Worm (Caenorhabditis elegans) whole organism, dauer: Measurements from ENCODE around the gene F54D10.9.
"Not testable (repeated sequence)": the region's sequence is repeated elsewhere in the genome, so short reads cannot be mapped to it uniquely, and the experiment has no call there.

Source experiments
- unc-62 ChIP-seq: sonication (generic microtip); optimal IDR thresholded peaks from 2 replicates; lab custom pipeline; 2017; ENCODE audit warnings: missing biosample characterization, missing genetic modification reagents, missing genetic modification characterization

F54D10.9 gene

DNA sequence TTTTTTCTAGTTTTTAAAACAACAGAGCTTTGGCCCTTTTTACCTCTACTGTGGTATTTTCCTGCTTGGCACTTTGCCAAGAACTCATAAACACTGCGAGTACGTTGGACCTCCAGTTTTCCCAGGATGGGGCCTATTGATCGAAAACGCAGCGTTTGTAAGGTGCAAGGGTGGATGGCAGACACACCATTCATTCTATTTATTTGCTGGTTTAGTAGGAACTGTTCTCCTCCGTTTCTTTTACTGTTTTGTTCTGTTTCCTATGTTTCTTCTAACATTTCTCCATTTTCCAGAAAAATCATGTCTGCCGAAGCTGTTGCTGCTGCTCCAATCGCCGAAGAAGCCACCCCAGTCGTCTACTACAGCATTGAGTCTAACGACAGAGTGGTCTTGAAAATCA lies 8.4 kb downstream of the F54D10.9 start, which contains the start of gene skr-15:
Gene skr-15, plus strand, starts transcription at position 301 of the 400 bp plus-strand sequence.
- TF ChIP-seq unc-62 (GFP tag; lab: Kevin White, UChicago): no peak

ce11 chrII:3821248-3821647 lies 11.0 kb downstream of the F54D10.9 start, which contains the start of gene F54D10.7:
F54D10.7 (minus strand) TSS chrII:3821296.
- TF ChIP-seq unc-62 (GFP tag; lab: Kevin White, UChicago): no peak

DNA sequence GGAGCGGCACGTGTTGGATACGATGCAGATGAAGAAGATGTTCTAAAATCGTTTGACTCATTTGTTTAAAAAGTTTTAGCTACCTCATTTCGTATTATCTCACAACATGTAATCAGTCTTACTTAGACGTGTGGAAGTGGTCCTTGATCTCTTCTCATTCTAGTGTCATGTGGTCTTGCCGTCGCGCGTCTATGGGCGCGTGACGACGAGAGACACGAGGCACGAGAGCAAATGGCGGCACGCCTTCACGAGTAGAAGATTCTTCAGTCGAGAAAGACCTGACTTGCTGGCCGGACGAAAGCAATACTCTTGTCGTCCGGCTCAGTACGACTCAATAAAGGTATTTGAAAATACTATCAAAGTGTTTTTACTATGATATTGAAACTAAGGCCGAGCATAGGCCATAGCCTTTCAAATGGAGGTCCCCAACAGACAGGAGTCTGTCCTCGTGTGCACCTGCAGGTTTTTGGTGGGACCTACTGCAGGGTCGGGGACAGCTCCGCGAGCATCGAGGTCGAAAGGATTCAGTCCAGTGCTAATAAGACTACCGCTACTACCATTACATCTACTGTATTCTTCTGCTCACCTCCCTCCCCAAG lies 15.9 kb downstream of the F54D10.9 start, which contains the start of gene fbxa-24:
Gene fbxa-24, plus strand, starts transcription at position 276 of the 599 bp plus-strand sequence.
- TF ChIP-seq unc-62 (GFP tag; lab: Kevin White, UChicago): not testable (repeated sequence)

- TF ChIP-seq unc-62 (GFP tag; lab: Kevin White, UChicago): no peak
These were observed 16.7 kb downstream of the F54D10.9 start for ce11 chrII:3815445-3816208.

DNA sequence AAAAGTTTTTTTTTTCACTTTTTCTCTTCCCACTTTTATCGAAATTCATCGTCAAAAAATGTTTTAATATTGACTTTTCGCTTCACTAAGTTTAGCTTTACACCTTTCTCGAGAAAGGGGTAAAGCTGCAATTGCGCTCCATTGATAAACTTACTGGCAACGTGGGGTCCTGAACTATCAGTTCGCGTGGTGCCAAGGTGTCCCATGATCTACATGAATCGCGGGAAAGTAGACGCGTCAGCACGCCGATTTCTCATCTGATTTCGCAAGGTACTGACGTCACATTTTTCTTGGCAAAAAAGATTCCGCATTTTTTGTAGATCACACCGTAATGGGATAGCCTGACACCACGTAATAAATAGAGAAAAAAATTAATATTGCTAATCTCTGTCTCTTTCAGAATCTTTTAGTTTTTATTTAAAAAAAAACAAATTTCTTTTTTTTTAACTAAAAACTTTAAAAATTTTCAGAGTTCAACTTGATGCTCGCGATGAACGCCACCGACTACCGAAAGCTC lies 20.4 kb downstream of the F54D10.9 start, which contains the start of gene lido-15:
Gene lido-15, plus strand, starts transcription at position 467 of the 517 bp plus-strand sequence.
- no peak for TF ChIP-seq unc-62 (GFP tag; lab: Kevin White, UChicago)

DNA sequence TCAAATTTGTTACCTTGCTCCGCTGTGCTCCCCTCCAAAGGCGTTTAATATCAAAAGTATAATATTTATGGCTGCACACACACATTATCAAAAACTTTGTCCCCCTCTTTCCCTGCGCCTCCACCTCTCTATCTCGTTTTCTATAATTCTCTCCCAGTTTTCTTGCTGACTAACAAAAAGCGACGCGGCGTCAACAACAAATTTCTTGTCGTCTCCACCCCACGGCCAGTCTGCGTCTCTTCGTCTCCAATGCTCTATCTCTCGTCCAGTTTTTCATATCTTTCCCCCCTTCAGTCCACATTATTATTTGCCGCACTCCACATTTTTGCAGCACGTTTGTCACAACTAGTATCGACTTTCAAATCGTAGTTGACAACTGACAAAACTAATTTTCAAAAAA lies 21.7 kb downstream of the F54D10.9 start:
- TF ChIP-seq unc-62 (GFP tag; lab: Kevin White, UChicago): no peak

DNA sequence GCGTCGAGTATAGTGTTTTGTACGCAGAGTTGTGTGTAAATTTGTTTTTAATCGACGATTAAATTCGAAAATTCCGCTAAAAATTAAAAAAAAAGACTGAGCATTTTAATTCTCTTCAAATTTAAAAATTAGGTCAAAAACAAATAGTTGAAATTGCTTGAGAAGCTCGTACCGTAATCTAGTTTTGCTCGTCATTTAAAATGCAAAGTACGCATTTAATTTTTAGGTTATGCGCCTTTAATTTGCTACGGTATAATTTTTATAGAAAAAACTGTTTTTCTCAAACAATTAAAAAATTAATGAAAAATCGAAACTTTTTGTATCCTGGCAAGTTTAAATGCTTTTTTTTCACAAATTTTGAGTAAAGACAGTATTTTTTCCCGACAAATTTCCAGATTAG lies 23.6 kb downstream of the F54D10.9 start:
- no peak for TF ChIP-seq unc-62 (GFP tag; lab: Kevin White, UChicago)

- no peak for TF ChIP-seq unc-62 (GFP tag; lab: Kevin White, UChicago)
These were observed 24.2 kb downstream of the F54D10.9 start, which contains the start of gene F54D10.5 for ce11 chrII:3808104-3808503. F54D10.5 (minus strand) TSS chrII:3808177.

DNA sequence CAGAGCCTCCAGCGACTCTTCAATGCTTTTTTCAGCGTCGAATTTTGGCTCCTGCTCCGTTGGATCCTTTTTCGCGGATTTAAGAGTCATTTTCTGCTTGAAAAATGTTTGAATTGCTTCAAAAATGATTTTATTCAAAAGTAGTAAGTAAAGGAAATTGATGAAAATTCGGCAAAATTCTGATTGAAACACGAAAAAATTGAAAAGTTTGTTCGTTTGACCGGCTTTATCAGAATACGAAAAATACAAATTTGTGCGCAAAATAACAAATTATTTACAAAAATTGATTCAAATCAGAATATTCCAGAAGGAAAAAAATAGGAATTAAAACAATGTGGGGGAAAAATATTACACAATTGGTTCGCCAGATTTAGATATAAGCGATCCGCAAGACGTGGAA lies 25.3 kb downstream of the F54D10.9 start, which contains the start of gene F54D10.4:
Gene F54D10.4, minus strand, starts transcription at position 101 of the 400 bp plus-strand sequence.
- no peak for TF ChIP-seq unc-62 (GFP tag; lab: Kevin White, UChicago)

- no peak for TF ChIP-seq unc-62 (GFP tag; lab: Kevin White, UChicago)
These were observed 26.8 kb downstream of the F54D10.9 start for ce11 chrII:3805518-3805917.

- TF ChIP-seq unc-62 (GFP tag; lab: Kevin White, UChicago): no peak
These were observed 29.1 kb downstream of the F54D10.9 start, which contains the start of gene ins-32 for ce11 chrII:3803219-3803618. ins-32 (minus strand) TSS chrII:3803319.

DNA sequence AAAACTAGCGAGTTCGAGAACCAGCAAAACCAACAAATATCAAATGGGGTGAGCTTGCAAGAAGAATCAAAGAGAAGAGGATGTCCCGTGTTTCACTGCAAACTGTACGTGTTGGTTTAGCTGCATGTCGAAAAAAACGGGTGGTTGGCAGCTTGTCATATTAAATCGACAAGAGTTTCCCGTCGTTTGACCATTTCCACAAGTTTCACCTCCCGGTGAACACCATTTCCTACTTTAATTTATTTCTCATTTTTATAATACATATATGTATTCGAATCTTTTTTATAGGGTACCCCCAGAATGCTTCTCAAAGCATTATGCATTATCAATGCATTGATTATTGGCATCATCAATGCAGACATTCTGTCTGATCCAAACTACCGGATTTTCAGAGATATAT lies 37.0 kb downstream of the F54D10.9 start, which contains the start of gene Y8A9A.2:
Gene Y8A9A.2, plus strand, starts transcription at position 301 of the 400 bp plus-strand sequence.
- TF ChIP-seq unc-62 (GFP tag; lab: Kevin White, UChicago): no peak

ce11 chrII:3793336-3793735 lies 38.9 kb downstream of the F54D10.9 start, which contains the start of gene fbxb-99:
fbxb-99 (minus strand) TSS chrII:3793436.
- TF ChIP-seq unc-62 (GFP tag; lab: Kevin White, UChicago): no peak

DNA sequence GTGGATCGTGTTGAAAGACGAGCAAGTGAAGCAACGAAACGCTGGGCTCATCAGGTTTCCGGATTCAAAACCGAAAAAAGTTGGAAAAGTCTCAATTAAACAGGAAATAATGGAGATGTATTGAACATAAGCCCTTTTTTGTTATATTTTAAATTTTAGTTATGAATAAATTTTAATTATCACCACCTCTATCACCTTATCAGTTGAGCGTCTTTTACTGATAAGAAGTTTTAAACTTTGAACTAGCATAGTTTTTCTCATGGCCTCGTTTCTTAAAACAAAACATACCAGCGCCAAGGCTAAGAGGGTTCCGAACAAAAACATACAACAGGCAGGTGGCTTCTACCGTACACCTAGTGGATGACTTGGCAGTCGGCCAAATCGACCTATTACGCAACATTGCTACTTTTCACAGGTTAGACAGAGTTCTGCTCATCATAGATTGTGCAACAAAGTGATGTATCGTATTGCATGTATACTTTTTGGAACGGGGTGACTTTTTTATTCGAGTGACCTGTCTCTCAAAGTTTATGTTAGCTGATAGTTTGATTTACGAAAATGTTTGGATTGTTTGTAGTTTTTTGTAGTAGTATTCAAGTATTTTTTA lies 43.8 kb downstream of the F54D10.9 start:
- no peak for TF ChIP-seq unc-62 (GFP tag; lab: Kevin White, UChicago)

- TF ChIP-seq unc-62 (GFP tag; lab: Kevin White, UChicago): no peak
These were observed 45.1 kb downstream of the F54D10.9 start, which contains the start of gene T24E12.13 for ce11 chrII:3787151-3787550. T24E12.13 (plus strand) TSS chrII:3787451.
